Fruit fly (Drosophila melanogaster) whole organism, embryonic: Measurements from ENCODE around the gene CG31021.
A peak's percentile ranks its signal among the peaks of the same experiment; 100 is the strongest.

ENCODE experiments used
- ATbp ChIP-seq: fragments of 200-800 bp; sonication (Bioruptor generic); optimal IDR thresholded peaks from 2 replicates; lab custom pipeline; 2017; ENCODE audit warnings: missing biosample characterization, mild to moderate bottlenecking, missing genetic modification characterization, missing genetic modification reagents
- BtbVII ChIP-seq: fragments of 200-800 bp; sonication (Bioruptor generic); optimal IDR thresholded peaks from 3 replicates; lab custom pipeline; 2017; ENCODE audit warnings: missing biosample characterization, mild to moderate bottlenecking, missing genetic modification characterization
- CG10565 ChIP-seq: fragments of 200-800 bp; sonication (Bioruptor generic); optimal IDR thresholded peaks from 3 replicates; lab custom pipeline; 2016; ENCODE audit warnings: missing biosample characterization, mild to moderate bottlenecking, missing genetic modification characterization
- CG12299 ChIP-seq: fragments of 200-800 bp; sonication (Bioruptor generic); optimal IDR thresholded peaks from 2 replicates; lab custom pipeline; 2018; ENCODE audit warnings: missing biosample characterization, mild to moderate bottlenecking, missing genetic modification characterization
- CG13296 ChIP-seq: fragments of 200-800 bp; sonication (Bioruptor generic); optimal IDR thresholded peaks from 3 replicates; lab custom pipeline; 2018; ENCODE audit warnings: missing biosample characterization, mild to moderate bottlenecking, missing genetic modification characterization
- CG13424 ChIP-seq: fragments of 200-800 bp; sonication (Bioruptor generic); optimal IDR thresholded peaks from 2 replicates; lab custom pipeline; 2019; ENCODE audit warnings: missing biosample characterization, mild to moderate bottlenecking, missing genetic modification characterization, moderate library complexity
- CG14014 ChIP-seq: fragments of 200-800 bp; sonication (Bioruptor generic); IDR thresholded peaks from 2 replicates; pipeline ENCODE4 v1.3.6; 2022; ENCODE audit warnings: missing biosample characterization, missing genetic modification characterization
- CG17568 ChIP-seq: fragments of 200-800 bp; sonication (Bioruptor generic); optimal IDR thresholded peaks from 2 replicates; lab custom pipeline; 2018; ENCODE audit warnings: missing biosample characterization, mild to moderate bottlenecking, missing genetic modification characterization, moderate library complexity
- CG4730 ChIP-seq: fragments of 200-800 bp; sonication (Bioruptor generic); IDR thresholded peaks from 2 replicates; pipeline ENCODE4 v1.3.6; 2022; ENCODE audit warnings: missing biosample characterization, missing genetic modification characterization
- CG5180 ChIP-seq: fragments of 200-800 bp; sonication (Bioruptor generic); optimal IDR thresholded peaks from 3 replicates; lab custom pipeline; 2017; ENCODE audit warnings: missing biosample characterization, missing genetic modification characterization, mild to moderate bottlenecking, moderate library complexity, missing genetic modification reagents
- CG6175 ChIP-seq: fragments of 200-800 bp; sonication (Bioruptor generic); IDR thresholded peaks from 3 replicates; pipeline ENCODE4 v1.3.6; 2022; ENCODE audit warnings: missing biosample characterization, missing genetic modification characterization
- CG7556 ChIP-seq: fragments of 200-800 bp; sonication (Bioruptor generic); optimal IDR thresholded peaks from 2 replicates; lab custom pipeline; 2017; ENCODE audit warnings: missing biosample characterization, mild to moderate bottlenecking, missing genetic modification characterization
- CG7786 ChIP-seq: fragments of 200-800 bp; sonication (Bioruptor generic); optimal IDR thresholded peaks from 2 replicates; lab custom pipeline; 2016; ENCODE audit warnings: missing biosample characterization, missing genetic modification characterization
- CG8478 ChIP-seq: fragments of >200 bp; optimal IDR thresholded peaks from 2 replicates; lab custom pipeline; 2018
- CG9727 ChIP-seq: fragments of 200-800 bp; sonication (Bioruptor generic); optimal IDR thresholded peaks from 3 replicates; lab custom pipeline; 2017; ENCODE audit warnings: missing biosample characterization, mild to moderate bottlenecking, missing genetic modification characterization
- D ChIP-seq, 2 experiments: fragments of 200-800 bp in 1 of 2; fragments of >200 bp in 1 of 2; sonication (Bioruptor generic) in 1 of 2; optimal IDR thresholded peaks; 2 replicates in 1 of 2; 3 replicates in 1 of 2; lab custom pipeline; 2017; ENCODE audit warnings: mild to moderate bottlenecking in 1 of 2, missing biosample characterization in 1 of 2, missing genetic modification characterization in 1 of 2, missing genetic modification reagents in 1 of 2
- Drgx ChIP-seq: fragments of 200-800 bp; sonication (Bioruptor generic); IDR thresholded peaks from 2 replicates; pipeline ENCODE4 v1.3.6; 2022; ENCODE audit warnings: missing biosample characterization, missing genetic modification characterization
- Ets65A ChIP-seq: fragments of 200-800 bp; sonication (Bioruptor generic); peaks from one replicate; lab custom pipeline; 2016; ENCODE audit warnings: missing biosample characterization, missing genetic modification characterization
- H15 ChIP-seq: fragments of 200-800 bp; sonication (Bioruptor generic); IDR thresholded peaks from 3 replicates; pipeline ENCODE4 v1.3.6; 2022; ENCODE audit warnings: missing biosample characterization, missing genetic modification characterization
- HHEX ChIP-seq: fragments of 200-800 bp; sonication (Bioruptor generic); optimal IDR thresholded peaks from 3 replicates; lab custom pipeline; 2017; ENCODE audit warnings: missing biosample characterization, mild to moderate bottlenecking, missing genetic modification characterization, missing genetic modification reagents
- HLH3B ChIP-seq: fragments of 200-800 bp; sonication (Bioruptor generic); IDR thresholded peaks from 2 replicates; pipeline ENCODE4 v1.3.6; 2022; ENCODE audit warnings: missing biosample characterization, missing genetic modification characterization
- Hr3 ChIP-seq: fragments of 200-800 bp; sonication (Bioruptor generic); optimal IDR thresholded peaks from 3 replicates; lab custom pipeline; 2016; ENCODE audit warnings: missing biosample characterization, missing genetic modification characterization
- Hr39 ChIP-seq: fragments of >200 bp; optimal IDR thresholded peaks from 2 replicates; lab custom pipeline; 2017
- Hr78 ChIP-seq, 2 experiments: fragments of 200-800 bp in 1 of 2; fragments of >200 bp in 1 of 2; sonication (Bioruptor generic) in 1 of 2; optimal IDR thresholded peaks; 2 replicates each; lab custom pipeline; 2017 to 2019; ENCODE audit warnings: missing biosample characterization in 2 of 2, missing genetic modification characterization in 2 of 2, mild to moderate bottlenecking in 1 of 2, moderate library complexity in 1 of 2
- MTF-1 ChIP-seq: fragments of 200-800 bp; sonication (Bioruptor generic); optimal IDR thresholded peaks from 2 replicates; lab custom pipeline; 2018; ENCODE audit warnings: missing biosample characterization, mild to moderate bottlenecking, missing genetic modification characterization, borderline replicate concordance
- Mad ChIP-seq: fragments of 200-800 bp; sonication (Bioruptor generic); optimal IDR thresholded peaks from 2 replicates; lab custom pipeline; 2016; ENCODE audit warnings: missing biosample characterization, missing genetic modification characterization
- Optix ChIP-seq: fragments of 200-800 bp; sonication (Bioruptor generic); IDR thresholded peaks from 3 replicates; pipeline ENCODE4 v1.3.6; 2022; ENCODE audit warnings: missing biosample characterization, missing genetic modification characterization
- Rfx ChIP-seq: fragments of 200-800 bp; sonication (Bioruptor generic); IDR thresholded peaks from 2 replicates; pipeline ENCODE4 v1.3.6; 2022; ENCODE audit warnings: missing biosample characterization, missing genetic modification characterization
- Rx ChIP-seq: fragments of 200-800 bp; sonication (Bioruptor generic); IDR thresholded peaks from 2 replicates; pipeline ENCODE4 v1.3.6; 2022; ENCODE audit warnings: missing biosample characterization, missing genetic modification characterization
- br ChIP-seq: fragments of >200 bp; optimal IDR thresholded peaks from 2 replicates; lab custom pipeline; 2017
- dmrt11E ChIP-seq: fragments of 200-800 bp; sonication (Bioruptor generic); optimal IDR thresholded peaks from 3 replicates; lab custom pipeline; 2018; ENCODE audit warnings: missing biosample characterization, mild to moderate bottlenecking, missing genetic modification characterization, moderate library complexity
- eyg ChIP-seq: fragments of 200-800 bp; sonication (Bioruptor generic); optimal IDR thresholded peaks from 3 replicates; lab custom pipeline; 2016; ENCODE audit warnings: missing biosample characterization, missing genetic modification characterization
- grn ChIP-seq: fragments of 200-800 bp; sonication (Bioruptor generic); optimal IDR thresholded peaks from 3 replicates; lab custom pipeline; 2017; ENCODE audit warnings: missing biosample characterization, missing genetic modification characterization
- hb ChIP-seq: fragments of 200-800 bp; sonication (Bioruptor generic); IDR thresholded peaks from 3 replicates; pipeline ENCODE4 v1.3.6; 2022; ENCODE audit warnings: missing biosample characterization, missing genetic modification characterization; ENCODE audit not compliant: partially characterized antibody
- hkb ChIP-seq, 2 experiments: fragments of 200-800 bp in 1 of 2; fragments of >200 bp in 1 of 2; sonication (Bioruptor generic) in 1 of 2; IDR thresholded peaks in 1 of 2; optimal IDR thresholded peaks in 1 of 2; 2 replicates each; pipeline versions ENCODE4 v1.3.6 to Lab custom; 2017 to 2022; ENCODE audit warnings: missing biosample characterization in 1 of 2, missing genetic modification characterization in 1 of 2
- ind ChIP-seq: fragments of 200-800 bp; sonication (Bioruptor generic); optimal IDR thresholded peaks from 3 replicates; lab custom pipeline; 2016; ENCODE audit warnings: missing biosample characterization, missing genetic modification characterization
- insv ChIP-seq, 2 experiments: fragments of 200-800 bp; sonication (Bioruptor generic); optimal IDR thresholded peaks; 3 replicates each; lab custom pipeline; 2016 to 2018; ENCODE audit warnings: missing biosample characterization in 2 of 2, missing genetic modification characterization in 2 of 2
- klu ChIP-seq: fragments of 200-800 bp; sonication (Bioruptor generic); IDR thresholded peaks from 2 replicates; pipeline ENCODE4 v1.3.6; 2022; ENCODE audit warnings: missing biosample characterization, missing genetic modification characterization
- kni ChIP-seq: fragments of 200-800 bp; sonication (Bioruptor generic); optimal IDR thresholded peaks from 3 replicates; lab custom pipeline; 2017; ENCODE audit warnings: mild to moderate bottlenecking, missing biosample characterization, missing genetic modification reagents, missing genetic modification characterization
- lbe ChIP-seq: fragments of 200-800 bp; sonication (Bioruptor generic); optimal IDR thresholded peaks from 2 replicates; lab custom pipeline; 2016; ENCODE audit warnings: missing biosample characterization, mild to moderate bottlenecking, missing genetic modification characterization
- lilli ChIP-seq: fragments of 200-800 bp; sonication (Bioruptor generic); optimal IDR thresholded peaks from 3 replicates; lab custom pipeline; 2016; ENCODE audit warnings: missing biosample characterization, missing genetic modification characterization
- lmd ChIP-seq: fragments of 200-800 bp; sonication (Bioruptor generic); IDR thresholded peaks from 2 replicates; pipeline ENCODE4 v1.3.6; 2022; ENCODE audit warnings: missing biosample characterization, missing genetic modification characterization
- nerfin-1 ChIP-seq: fragments of 200-800 bp; sonication (Bioruptor generic); optimal IDR thresholded peaks from 3 replicates; lab custom pipeline; 2019; ENCODE audit warnings: missing biosample characterization, mild to moderate bottlenecking, missing genetic modification characterization, moderate library complexity
- pan ChIP-seq, 4 experiments: fragments of >200 bp in 3 of 4; fragments of 200-800 bp in 1 of 4; sonication (Bioruptor generic) in 1 of 4; optimal IDR thresholded peaks in 3 of 4; IDR thresholded peaks in 1 of 4; 2 replicates each; pipeline versions ENCODE4 v1.3.6 to Lab custom; 2017 to 2022; ENCODE audit warnings: missing biosample characterization in 2 of 4, missing genetic modification characterization in 2 of 4, mixed read lengths in 1 of 4
- ranshi ChIP-seq: fragments of 200-800 bp; sonication (Bioruptor generic); IDR thresholded peaks from 2 replicates; pipeline ENCODE4 v1.3.6; 2022; ENCODE audit warnings: missing biosample characterization, missing genetic modification characterization
- rib ChIP-seq: fragments of 200-800 bp; sonication (Bioruptor generic); IDR thresholded peaks from 2 replicates; pipeline ENCODE4 v1.3.6; 2022; ENCODE audit warnings: missing biosample characterization, missing genetic modification characterization
- seq ChIP-seq: fragments of 200-800 bp; sonication (Bioruptor generic); IDR thresholded peaks from 2 replicates; pipeline ENCODE4 v1.3.6; 2022; ENCODE audit warnings: missing biosample characterization, missing genetic modification characterization
- tio ChIP-seq: fragments of 200-800 bp; sonication (Bioruptor generic); optimal IDR thresholded peaks from 2 replicates; lab custom pipeline; 2017; ENCODE audit warnings: missing biosample characterization, missing genetic modification characterization, inconsistent platforms
- z ChIP-seq: fragments of 200-800 bp; sonication (Bioruptor generic); IDR thresholded peaks from 3 replicates; pipeline ENCODE4 v1.3.6; 2022; ENCODE audit warnings: missing biosample characterization, missing genetic modification characterization

Gene CG31021

DNA sequence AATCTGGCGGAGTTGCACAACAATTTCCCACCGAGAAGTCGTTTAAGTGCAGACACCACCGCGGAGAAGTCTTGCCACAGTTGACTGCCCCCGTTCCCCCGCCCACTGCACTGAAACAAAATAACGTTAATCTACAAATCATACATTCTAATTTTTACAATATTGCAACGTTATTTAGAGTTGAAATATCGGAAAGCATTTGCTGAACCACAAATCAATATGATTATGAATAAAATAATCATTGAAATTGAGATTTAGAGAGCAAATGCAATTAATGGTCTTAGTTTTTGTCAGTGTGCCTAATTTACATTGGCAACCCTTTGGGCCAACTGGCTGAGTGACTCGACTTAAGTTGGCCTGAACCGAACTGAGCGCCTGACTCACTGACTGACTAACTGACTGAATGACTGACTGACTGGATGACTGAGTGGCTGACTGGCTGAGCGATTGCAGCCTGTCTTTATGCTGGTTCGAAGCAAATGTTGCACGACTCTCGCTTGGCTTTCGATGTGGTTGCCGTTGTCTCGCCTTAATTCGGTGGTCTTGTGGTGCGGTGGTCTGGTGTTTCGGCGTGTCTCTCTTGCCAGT lies 31.4 kb upstream of the CG31021 start (continued):
- no peak for TF ChIP-seq Hr39 (lab: Kevin White, UChicago)
- no peak for TF ChIP-seq nerfin-1 (tag; lab: Kevin White, UChicago)
- peak; percentile 60 for TF ChIP-seq seq (GFP tag; lab: Robert Waterston, UW)
- peak; percentile 39 for TF ChIP-seq CG7786 (GFP tag; lab: Kevin White, UChicago)
- TF ChIP-seq lmd = peak; percentile 83
- TF ChIP-seq ranshi (GFP tag; lab: Robert Waterston, UW) = peak; percentile 74
- peak; percentile 64 for TF ChIP-seq CG4730 (GFP tag; lab: Robert Waterston, UW)
- TF ChIP-seq z (GFP tag; lab: Robert Waterston, UW) = no peak
- no peak for TF ChIP-seq CG8478
- TF ChIP-seq Mad (GFP tag; lab: Kevin White, UChicago) = peak; percentile 36
- no peak for TF ChIP-seq hb (GFP tag; lab: Robert Waterston, UW)
- peak; percentile 85 for TF ChIP-seq ATbp (GFP tag; lab: Kevin White, UChicago)
- peak; percentile 79 for TF ChIP-seq HHEX (GFP tag; lab: Kevin White, UChicago)
- TF ChIP-seq CG9727 (GFP tag; lab: Kevin White, UChicago) = peak; percentile 56
- no peak for TF ChIP-seq br
- peak; percentile 37 for TF ChIP-seq MTF-1 (GFP tag; lab: Kevin White, UChicago)
- peak; percentile 56 for TF ChIP-seq CG17568 (GFP tag; lab: Kevin White, UChicago)
- TF ChIP-seq HLH3B (GFP tag; lab: Robert Waterston, UW) = peak; percentile 84
- peak; percentile 63 for TF ChIP-seq Hr3 (GFP tag; lab: Kevin White, UChicago)
- TF ChIP-seq tio (GFP tag; lab: Kevin White, UChicago) = peak; percentile 34
- no peak for TF ChIP-seq pan (optimal IDR thresholded peaks at IDR 0.05; lab: Kevin White, UChicago)
- peak in 1 of 2 experiments; percentile 80 for TF ChIP-seq pan (GFP tag; optimal IDR thresholded peaks at IDR 0.05 in 1 of 2, IDR thresholded peaks at IDR 0.05 in 1 of 2)
- TF ChIP-seq rib (GFP tag; lab: Robert Waterston, UW) = 0 out of 2 replicates have a peak, but pooled peaks have one; percentile 11
- TF ChIP-seq lilli = peak; percentile 61
- peak; percentile 68; the same call in 1 of the 2 replicates for TF ChIP-seq CG14014 (GFP tag; lab: Robert Waterston, UW)
- TF ChIP-seq grn = no peak
- peak; percentile 81 for TF ChIP-seq dmrt11E (tag; lab: Kevin White, UChicago)
- TF ChIP-seq Ets65A = peak; percentile 66
- TF ChIP-seq Rx = peak; percentile 62
- TF ChIP-seq Hr78 (GFP tag; optimal IDR thresholded peaks at IDR 0.05; lab: Kevin White, UChicago) = peak in 1 of 2 experiments; percentile 66
- peak; percentile 13 for TF ChIP-seq eyg (GFP tag; lab: Kevin White, UChicago)
- TF ChIP-seq CG5180 (GFP tag; lab: Kevin White, UChicago) = peak; percentile 79
- peak; percentile 91 for TF ChIP-seq Drgx (GFP tag; lab: Robert Waterston, UW)
- no peak for TF ChIP-seq insv (GFP tag; optimal IDR thresholded peaks at IDR 0.05; lab: Kevin White, UChicago)
- no peak for TF ChIP-seq CG6175
- peak; percentile 82 for TF ChIP-seq CG7556 (GFP tag; lab: Kevin White, UChicago)
- TF ChIP-seq H15 (GFP tag; lab: Robert Waterston, UW) = peak; percentile 47; the same call in 2 of the 3 replicates
- peak; percentile 72 for TF ChIP-seq CG12299
- TF ChIP-seq Rfx (GFP tag; lab: Robert Waterston, UW) = peak; percentile 54
- TF ChIP-seq ind (GFP tag; lab: Kevin White, UChicago) = peak; percentile 74
- no peak for TF ChIP-seq D (optimal IDR thresholded peaks at IDR 0.05; lab: Kevin White, UChicago)
- peak; percentile 75 for TF ChIP-seq D (GFP tag; optimal IDR thresholded peaks at IDR 0.05; lab: Kevin White, UChicago)
- peak; percentile 87 for TF ChIP-seq lbe (GFP tag; lab: Kevin White, UChicago)
- 0 out of 2 replicates have a peak, but pooled peaks have one; percentile 43 for TF ChIP-seq klu (GFP tag; lab: Robert Waterston, UW)
- TF ChIP-seq BtbVII (GFP tag; lab: Kevin White, UChicago) = peak; percentile 50
- TF ChIP-seq CG13424 (tag; lab: Kevin White, UChicago) = peak; percentile 85
- TF ChIP-seq hkb (optimal IDR thresholded peaks at IDR 0.05; lab: Kevin White, UChicago) = no peak
- TF ChIP-seq hkb (GFP tag; IDR thresholded peaks at IDR 0.05; lab: Robert Waterston, UW) = peak; percentile 89
- TF ChIP-seq Optix (GFP tag; lab: Robert Waterston, UW) = peak; percentile 72
- peak; percentile 83 for TF ChIP-seq kni
- no peak for TF ChIP-seq CG10565
- TF ChIP-seq CG13296 (GFP tag; lab: Kevin White, UChicago) = peak; percentile 57
